Fruit fly (Drosophila melanogaster) whole organism, wandering third instar larva: ENCODE results near the gene Mcm2.

Source experiments
- Abd-B ChIP-seq: fragments of >200 bp; optimal IDR thresholded peaks from 2 replicates; lab custom pipeline; 2017; ENCODE audit warnings: missing biosample characterization, missing genetic modification characterization
- Mio ChIP-seq: sonication (Bioruptor generic); optimal IDR thresholded peaks from 2 replicates; lab custom pipeline; 2016; ENCODE audit warnings: missing biosample characterization, missing genetic modification characterization
- OdsH ChIP-seq: fragments of 200-800 bp; sonication (Bioruptor generic); optimal IDR thresholded peaks from 2 replicates; lab custom pipeline; 2016; ENCODE audit warnings: missing biosample characterization, mild to moderate bottlenecking, missing genetic modification characterization
- psq ChIP-seq: fragments of 200-800 bp; sonication (Bioruptor generic); optimal IDR thresholded peaks from 3 replicates; lab custom pipeline; 2017; ENCODE audit warnings: missing biosample characterization, mild to moderate bottlenecking, missing genetic modification characterization, moderate library complexity
- rgr ChIP-seq: fragments of 200-800 bp; sonication (Bioruptor generic); optimal IDR thresholded peaks from 3 replicates; lab custom pipeline; 2016; ENCODE audit warnings: missing biosample characterization, mild to moderate bottlenecking, missing genetic modification characterization
- usp ChIP-seq: fragments of >200 bp; optimal IDR thresholded peaks from 2 replicates; lab custom pipeline; 2017; ENCODE audit warnings: missing biosample characterization, missing genetic modification characterization

DNA sequence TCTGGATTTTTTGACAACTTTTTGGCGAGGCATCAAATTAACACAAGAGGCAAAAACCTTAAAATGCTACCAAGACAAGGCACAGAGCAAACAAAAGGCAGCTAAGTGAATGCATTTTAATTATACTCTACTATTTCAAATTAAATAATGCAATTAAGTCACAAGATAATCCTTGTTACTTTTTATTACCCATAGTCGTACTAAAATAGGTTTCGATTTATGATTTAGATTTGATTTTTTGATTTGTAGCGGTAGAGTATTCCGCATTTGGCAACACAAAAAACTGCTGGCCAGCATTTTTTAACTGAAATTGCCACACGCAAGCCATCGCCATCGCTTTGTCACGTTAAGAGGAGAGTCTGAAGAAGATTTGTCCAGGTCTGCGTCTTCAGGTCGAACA, 18.0 kb downstream of the Mcm2 start:
- peak; percentile 4 for TF ChIP-seq psq (GFP tag; lab: Kevin White, UChicago)
- TF ChIP-seq usp (GFP tag; lab: Kevin White, UChicago): no peak
- peak; percentile 46 for TF ChIP-seq rgr (GFP tag; lab: Kevin White, UChicago)
- no peak for TF ChIP-seq Abd-B (GFP tag; lab: Kevin White, UChicago)
- TF ChIP-seq OdsH (GFP tag; lab: Kevin White, UChicago): peak; percentile 27
- TF ChIP-seq Mio (GFP tag; lab: Kevin White, UChicago): no peak
